Worm (Caenorhabditis elegans): ENCODE data around the gene C27D6.15.

Gene C27D6.15

DNA sequence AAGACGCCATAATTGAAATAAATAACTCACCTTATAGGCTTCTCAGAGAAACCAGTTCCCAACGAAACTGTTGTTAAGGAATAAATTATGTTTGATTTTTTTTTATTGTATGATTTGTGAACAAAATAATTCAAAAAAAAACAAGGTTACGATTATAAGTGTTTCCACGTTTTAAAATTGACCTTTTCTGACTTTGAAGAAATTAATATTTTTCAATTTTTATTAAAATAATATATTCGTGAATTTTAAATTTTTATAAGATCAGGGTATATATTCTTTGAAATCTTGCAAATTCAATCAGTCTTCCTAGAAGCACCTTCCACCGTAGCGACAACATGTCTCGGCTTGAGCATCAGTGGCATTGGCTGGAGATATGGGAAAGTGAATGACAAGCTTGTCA, 2.7 kb downstream of the C27D6.15 start, which contains the start of gene C27D6.3:
TSS of gene C27D6.3 (minus strand) at position 101 of the 400 bp plus-strand sequence.
- TF ChIP-seq ztf-4 (tag; optimal IDR thresholded peaks at IDR 0.05) (no peak), ceh-82 (tag; optimal IDR thresholded peaks at IDR 0.05) (no peak), mbf-1 (tag; optimal IDR thresholded peaks at IDR 0.05) (no peak), dmd-4 (tag; optimal IDR thresholded peaks at IDR 0.05) (no peak), sma-9 (GFP tag; optimal IDR thresholded peaks at IDR 0.05) (no peak), sma-9 (tag; optimal IDR thresholded peaks at IDR 0.05) (no peak), nhr-237 (tag; optimal IDR thresholded peaks at IDR 0.05) (no peak), elt-1 (tag; optimal IDR thresholded peaks at IDR 0.05) (no peak), nhr-12 (tag; optimal IDR thresholded peaks at IDR 0.05) (no peak), unc-62 (GFP tag; optimal IDR thresholded peaks at IDR 0.05) (no peak)

DNA sequence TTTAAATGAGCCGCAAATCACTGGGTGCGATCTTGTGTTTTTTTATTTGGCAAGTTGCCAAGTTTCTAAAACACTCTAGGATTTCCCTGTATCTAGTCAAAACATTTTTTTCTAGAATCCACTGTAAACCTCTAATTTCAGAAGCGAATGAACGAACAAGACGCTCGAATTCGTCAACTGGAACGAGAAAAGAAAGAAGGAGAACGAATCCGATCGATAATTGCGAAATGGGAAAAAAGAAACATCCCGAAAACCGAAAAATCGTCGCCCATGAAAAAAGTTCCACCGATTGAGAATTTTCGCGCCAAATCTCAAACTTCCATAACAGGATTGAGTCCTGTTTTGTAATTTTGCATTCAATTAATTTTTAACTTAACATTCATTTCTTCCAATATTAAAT, 5.2 kb downstream of the C27D6.15 start:
- TF ChIP-seq fos-1 (tag; optimal IDR thresholded peaks at IDR 0.05), result no peak
- no peak for TF ChIP-seq ztf-4 (tag; optimal IDR thresholded peaks at IDR 0.05)
- TF ChIP-seq nhr-10 (tag; optimal IDR thresholded peaks at IDR 0.05), result no peak
- no peak for TF ChIP-seq unc-55 (GFP tag; optimal IDR thresholded peaks at IDR 0.05)
- TF ChIP-seq mbf-1 (tag; optimal IDR thresholded peaks at IDR 0.05), result no peak
- TF ChIP-seq lin-39 (tag; optimal IDR thresholded peaks at IDR 0.05), result no peak
- no peak for TF ChIP-seq skn-1 (tag; optimal IDR thresholded peaks at IDR 0.05)
- no peak for TF ChIP-seq ztf-11 (tag; optimal IDR thresholded peaks at IDR 0.05)
- TF ChIP-seq sma-9 (GFP tag; optimal IDR thresholded peaks at IDR 0.05), result no peak
- TF ChIP-seq sma-9 (tag; optimal IDR thresholded peaks at IDR 0.05), result no peak
- TF ChIP-seq ZK546.5 (tag; optimal IDR thresholded peaks at IDR 0.05), result no peak
- no peak for TF ChIP-seq nhr-6 (tag; optimal IDR thresholded peaks at IDR 0.05)
- no peak for TF ChIP-seq blmp-1 (tag; optimal IDR thresholded peaks at IDR 0.05; ENCODE audit: insufficient read depth)
- no peak for TF ChIP-seq lin-13 (GFP tag; optimal IDR thresholded peaks at IDR 0.05)
- no peak for TF ChIP-seq snpc-4 (tag; optimal IDR thresholded peaks at IDR 0.05)
- TF ChIP-seq ceh-16 (tag; optimal IDR thresholded peaks at IDR 0.05), result no peak
- no peak for TF ChIP-seq Y55F3AM.14 (GFP tag; optimal IDR thresholded peaks at IDR 0.05)
- no peak for TF ChIP-seq C34F6.9 (tag; optimal IDR thresholded peaks at IDR 0.05)
- TF ChIP-seq F13H6.1 (tag; optimal IDR thresholded peaks at IDR 0.05), result no peak
- no peak for TF ChIP-seq nhr-129 (tag; optimal IDR thresholded peaks at IDR 0.05)

DNA sequence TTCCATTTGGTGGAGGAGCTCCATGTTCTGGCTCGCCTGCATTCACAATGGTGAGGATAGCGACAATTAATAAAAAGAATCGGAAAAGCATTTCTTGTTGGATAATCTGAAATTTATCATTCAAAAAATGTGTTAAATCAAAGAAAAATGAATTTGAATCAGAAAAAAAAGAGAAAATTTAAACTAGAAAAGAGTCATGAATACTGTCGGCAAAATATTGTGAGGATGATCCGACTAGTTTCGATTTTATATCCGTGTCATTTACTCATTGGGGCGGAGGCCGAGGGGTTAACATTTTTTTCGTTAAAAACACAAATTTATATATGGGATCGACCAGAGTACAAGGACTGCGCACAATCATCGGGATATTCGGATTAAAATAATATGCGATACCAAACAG, 6.2 kb downstream of the C27D6.15 start, which contains the start of gene C27D6.12:
TSS of gene C27D6.12 (minus strand) at position 101 of the 400 bp plus-strand sequence.
- TF ChIP-seq Y55F3AM.14 (GFP tag; optimal IDR thresholded peaks at IDR 0.05) (no peak), nhr-237 (tag; optimal IDR thresholded peaks at IDR 0.05) (no peak), skn-1 (tag; optimal IDR thresholded peaks at IDR 0.05) (no peak), ztf-4 (tag; optimal IDR thresholded peaks at IDR 0.05) (no peak), nhr-10 (tag; optimal IDR thresholded peaks at IDR 0.05) (no peak), blmp-1 (tag; optimal IDR thresholded peaks at IDR 0.05; ENCODE audit: insufficient read depth) (no peak), elt-1 (tag; optimal IDR thresholded peaks at IDR 0.05) (no peak), nhr-12 (tag; optimal IDR thresholded peaks at IDR 0.05) (no peak), nhr-25 (tag; optimal IDR thresholded peaks at IDR 0.05) (no peak), nhr-11 (tag; optimal IDR thresholded peaks at IDR 0.05) (no peak), C34F6.9 (tag; optimal IDR thresholded peaks at IDR 0.05) (no peak), elt-3 (tag; optimal IDR thresholded peaks at IDR 0.05) (no peak)

ce11 chrII:5178609-5179008, 6.9 kb downstream of the C27D6.15 start:
- TF ChIP-seq lin-11 (tag; optimal IDR thresholded peaks at IDR 0.05) (no peak), nhr-25 (tag; optimal IDR thresholded peaks at IDR 0.05) (no peak), ceh-16 (tag; optimal IDR thresholded peaks at IDR 0.05) (no peak), ceh-82 (tag; optimal IDR thresholded peaks at IDR 0.05) (no peak), ama-1 (optimal IDR thresholded peaks at IDR 0.05) (peak; percentile 23)

ce11 chrII:5180272-5180671, 8.6 kb downstream of the C27D6.15 start:
- TF ChIP-seq skn-1 (tag; optimal IDR thresholded peaks at IDR 0.05) (no peak), lin-11 (tag; optimal IDR thresholded peaks at IDR 0.05) (no peak), mab-5 (tag; optimal IDR thresholded peaks at IDR 0.05) (no peak), egl-27 (tag; optimal IDR thresholded peaks at IDR 0.05) (no peak), ztf-4 (tag; optimal IDR thresholded peaks at IDR 0.05) (no peak), nhr-129 (tag; optimal IDR thresholded peaks at IDR 0.05) (no peak), zag-1 (tag; optimal IDR thresholded peaks at IDR 0.05) (no peak), nhr-23 (tag; optimal IDR thresholded peaks at IDR 0.05) (no peak), aly-2 (tag; optimal IDR thresholded peaks at IDR 0.05) (no peak), nhr-10 (tag; optimal IDR thresholded peaks at IDR 0.05) (no peak), lin-39 (tag; optimal IDR thresholded peaks at IDR 0.05) (no peak)
